Fruit fly (Drosophila melanogaster): ENCODE results near the gene CG13786.

dm6 chr2L:7264885-7265540 is 12.2 kb upstream of the CG13786 start:
- no peak for TF ChIP-seq CG10654 (GFP tag; optimal IDR thresholded peaks at IDR 0.05)
- no peak for TF ChIP-seq CG2120 (GFP tag; optimal IDR thresholded peaks at IDR 0.05)
- no peak for TF ChIP-seq CG2199 (GFP tag; IDR thresholded peaks at IDR 0.05)
- no peak for TF ChIP-seq CG2889 (GFP tag; IDR thresholded peaks at IDR 0.05)
- TF ChIP-seq chn (GFP tag; optimal IDR thresholded peaks at IDR 0.05), result no peak
- no peak for TF ChIP-seq CG8944 (GFP tag; optimal IDR thresholded peaks at IDR 0.05)
- TF ChIP-seq chif (GFP tag; optimal IDR thresholded peaks at IDR 0.05), result no peak
- TF ChIP-seq trh (GFP tag; optimal IDR thresholded peaks at IDR 0.05), result no peak
- no peak for TF ChIP-seq BtbVII (GFP tag; optimal IDR thresholded peaks at IDR 0.05)
- TF ChIP-seq Ptx1 (GFP tag; IDR thresholded peaks at IDR 0.05), result no peak
- TF ChIP-seq Dbx (GFP tag; IDR thresholded peaks at IDR 0.05), result no peak
